Worm (Caenorhabditis elegans) whole organism, late embryonic: ENCODE measurements around the gene srg-23.

Source experiments
- ama-1 ChIP-seq: fragments of 150-350 bp; optimal IDR thresholded peaks from 2 replicates; lab custom pipeline; 2014
- fax-1 ChIP-seq: sonication (generic microtip); optimal IDR thresholded peaks from 2 replicates; lab custom pipeline; 2016; ENCODE audit warnings: missing genotype, missing genetic modification characterization, missing compliant biosample characterization

- TF ChIP-seq fax-1 (tag; lab: Kevin White, UChicago) (no peak), ama-1 (lab: Kevin White, UChicago) (no peak)
Measured at ce11 chrII:3055531-3055930, 40.4 kb downstream of the srg-23 start.
